Worm (Caenorhabditis elegans) whole organism, L4 larva: ENCODE data around the gene twk-14.

Experiments
- D1046.2 ChIP-seq: fragments of 200-800 bp; sonication (Bioruptor generic); IDR thresholded peaks from 2 replicates; pipeline ENCODE4 v1.3.6; 2022; ENCODE audit warnings: missing genetic modification characterization, missing compliant biosample characterization
- F10B5.3 ChIP-seq: sonication (generic microtip); optimal IDR thresholded peaks from 2 replicates; lab custom pipeline; 2016; ENCODE audit warnings: mild to moderate bottlenecking, missing genetic modification characterization, missing compliant biosample characterization
- F49E8.2 ChIP-seq: sonication (generic microtip); optimal IDR thresholded peaks from 2 replicates; lab custom pipeline; 2016; ENCODE audit warnings: missing compliant biosample characterization, mild to moderate bottlenecking, missing genetic modification characterization, borderline replicate concordance
- Y105C5A.15 ChIP-seq: fragments of 200-800 bp; sonication (Bioruptor generic); IDR thresholded peaks from 2 replicates; pipeline ENCODE4 v1.3.6; 2022; ENCODE audit warnings: missing genetic modification characterization, missing compliant biosample characterization
- Y48G9A.11 ChIP-seq: fragments of 200-800 bp; sonication (Bioruptor generic); IDR thresholded peaks from 2 replicates; pipeline ENCODE4 v1.3.6; 2022; ENCODE audit warnings: missing genetic modification reagents, missing genetic modification characterization, missing compliant biosample characterization
- aha-1 ChIP-seq: fragments of 150-350 bp; peaks from one replicate; lab custom pipeline; 2014; ENCODE audit warnings: missing biosample characterization, missing genetic modification characterization
- ama-1 ChIP-seq: fragments of 150-350 bp; optimal IDR thresholded peaks from 2 replicates; lab custom pipeline; 2014; ENCODE audit warnings: inconsistent platforms, mixed read lengths
- ceh-44 ChIP-seq: fragments of 200-800 bp; sonication (Bioruptor generic); IDR thresholded peaks from 2 replicates; pipeline ENCODE4 v1.3.6; 2022; ENCODE audit warnings: missing genetic modification reagents, missing genetic modification characterization, missing compliant biosample characterization
- cey-2 ChIP-seq: sonication (generic microtip); optimal IDR thresholded peaks from 3 replicates; lab custom pipeline; 2017; ENCODE audit warnings: missing genetic modification characterization, mild to moderate bottlenecking, missing compliant biosample characterization, antibody characterized with exemption, borderline replicate concordance; ENCODE audit not compliant: insufficient read depth
- daf-8 ChIP-seq: fragments of 200-800 bp; sonication (Bioruptor generic); IDR thresholded peaks from 2 replicates; pipeline ENCODE4 v1.3.6; 2022; ENCODE audit warnings: missing genetic modification characterization, missing compliant biosample characterization
- dmd-6 ChIP-seq: fragments of 200-800 bp; sonication (Bioruptor generic); IDR thresholded peaks from 2 replicates; pipeline ENCODE4 v1.3.6; 2022; ENCODE audit warnings: missing genetic modification reagents, missing genetic modification characterization, missing compliant biosample characterization
- dpl-1 ChIP-seq: fragments of 150-350 bp; optimal IDR thresholded peaks from 2 replicates; lab custom pipeline; 2014; ENCODE audit warnings: missing biosample characterization, missing genetic modification reagents, missing genetic modification characterization
- dve-1 ChIP-seq: sonication (generic microtip); optimal IDR thresholded peaks from 2 replicates; lab custom pipeline; 2017; ENCODE audit warnings: antibody characterized with exemption, mild to moderate bottlenecking, missing genetic modification characterization, missing compliant biosample characterization; ENCODE audit not compliant: insufficient read depth
- egl-43 ChIP-seq: fragments of 200-800 bp; sonication (Bioruptor generic); IDR thresholded peaks from 2 replicates; pipeline ENCODE4 v1.3.6; 2022; ENCODE audit warnings: missing genetic modification reagents, missing genetic modification characterization, missing compliant biosample characterization
- fos-1 ChIP-seq: fragments of 150-350 bp; optimal IDR thresholded peaks from 2 replicates; lab custom pipeline; 2014; ENCODE audit warnings: missing biosample characterization, missing genetic modification characterization
- gei-8 ChIP-seq: fragments of 200-800 bp; sonication (Bioruptor generic); optimal IDR thresholded peaks from 2 replicates; lab custom pipeline; 2018; ENCODE audit warnings: mild to moderate bottlenecking, missing genetic modification characterization, missing compliant biosample characterization
- hlh-11 ChIP-seq: fragments of 200-800 bp; sonication (Bioruptor generic); optimal IDR thresholded peaks from 2 replicates; lab custom pipeline; 2018; ENCODE audit warnings: mild to moderate bottlenecking, missing genetic modification characterization, missing compliant biosample characterization
- hlh-30 ChIP-seq: sonication (generic microtip); optimal IDR thresholded peaks from 2 replicates; lab custom pipeline; 2017; ENCODE audit warnings: antibody characterized with exemption, mild to moderate bottlenecking, missing genetic modification characterization, missing compliant biosample characterization; ENCODE audit not compliant: insufficient read depth
- lin-29 ChIP-seq: fragments of 200-800 bp; sonication (Bioruptor generic); IDR thresholded peaks from 2 replicates; pipeline ENCODE4 v1.3.6; 2022; ENCODE audit warnings: missing genetic modification reagents, missing genetic modification characterization, missing compliant biosample characterization
- mes-2 ChIP-seq: sonication (generic microtip); optimal IDR thresholded peaks from 2 replicates; lab custom pipeline; 2016; ENCODE audit warnings: missing genotype, mild to moderate bottlenecking, missing genetic modification characterization, missing compliant biosample characterization; ENCODE audit not compliant: poor library complexity, severe bottlenecking
- nhr-102 ChIP-seq: sonication (generic microtip); optimal IDR thresholded peaks from 2 replicates; lab custom pipeline; 2016; ENCODE audit warnings: mild to moderate bottlenecking, missing genetic modification characterization, moderate library complexity, missing compliant biosample characterization
- nhr-28 ChIP-seq: fragments of 150-350 bp; optimal IDR thresholded peaks from 2 replicates; lab custom pipeline; 2014; ENCODE audit warnings: missing biosample characterization, missing genetic modification characterization
- nhr-6 ChIP-seq: fragments of 150-350 bp; optimal IDR thresholded peaks from 2 replicates; lab custom pipeline; 2014; ENCODE audit warnings: missing biosample characterization, missing genetic modification characterization
- nhr-76 ChIP-seq: fragments of 150-350 bp; optimal IDR thresholded peaks from 2 replicates; lab custom pipeline; 2014; ENCODE audit warnings: missing biosample characterization, missing genetic modification characterization
- nhr-77 ChIP-seq: fragments of 150-350 bp; optimal IDR thresholded peaks from 2 replicates; lab custom pipeline; 2014; ENCODE audit warnings: missing biosample characterization, missing genetic modification characterization
- pqm-1 ChIP-seq: sonication (generic microtip); optimal IDR thresholded peaks from 2 replicates; lab custom pipeline; 2017; ENCODE audit warnings: missing biosample characterization, missing genetic modification characterization
- rbr-2 ChIP-seq: sonication (generic microtip); optimal IDR thresholded peaks from 2 replicates; lab custom pipeline; 2016; ENCODE audit warnings: missing genotype, missing genetic modification characterization, missing compliant biosample characterization
- set-16 ChIP-seq: fragments of 200-800 bp; sonication (Bioruptor generic); IDR thresholded peaks from 2 replicates; pipeline ENCODE4 v1.3.6; 2022; ENCODE audit warnings: missing genetic modification reagents, missing genetic modification characterization, missing compliant biosample characterization
- snpc-1.2 ChIP-seq: fragments of 200-800 bp; sonication (Bioruptor generic); IDR thresholded peaks from 2 replicates; pipeline ENCODE4 v1.3.6; 2022; ENCODE audit warnings: missing genetic modification reagents, missing genetic modification characterization, missing compliant biosample characterization
- spr-1 ChIP-seq: sonication (generic microtip); optimal IDR thresholded peaks from 2 replicates; lab custom pipeline; 2016; ENCODE audit warnings: mild to moderate bottlenecking, missing genetic modification characterization, missing compliant biosample characterization
- spr-3 ChIP-seq: fragments of 200-800 bp; sonication (Bioruptor generic); optimal IDR thresholded peaks from 2 replicates; lab custom pipeline; 2018; ENCODE audit warnings: mild to moderate bottlenecking, missing genetic modification characterization, missing compliant biosample characterization
- tag-97 ChIP-seq: fragments of 200-800 bp; sonication (Bioruptor generic); IDR thresholded peaks from 2 replicates; pipeline ENCODE4 v1.3.6; 2022; ENCODE audit warnings: missing genetic modification characterization, missing compliant biosample characterization
- unc-62 ChIP-seq, 3 experiments: fragments of 150-350 bp in 1 of 3; sonication (generic microtip); optimal IDR thresholded peaks in 2 of 3; peaks in 1 of 3; 1 replicate in 1 of 3; 2 replicates in 2 of 3; lab custom pipeline; 2014 to 2017; ENCODE audit warnings: missing biosample characterization in 3 of 3, missing genetic modification characterization in 3 of 3, missing genetic modification reagents in 3 of 3, missing genotype in 1 of 3
- zfp-2 ChIP-seq: sonication (generic microtip); optimal IDR thresholded peaks from 2 replicates; lab custom pipeline; 2016; ENCODE audit warnings: mild to moderate bottlenecking, missing genetic modification characterization, missing compliant biosample characterization
- zip-2 ChIP-seq: fragments of 150-350 bp; optimal IDR thresholded peaks from 2 replicates; lab custom pipeline; 2014; ENCODE audit warnings: missing biosample characterization, missing genetic modification characterization

twk-14 gene

DNA sequence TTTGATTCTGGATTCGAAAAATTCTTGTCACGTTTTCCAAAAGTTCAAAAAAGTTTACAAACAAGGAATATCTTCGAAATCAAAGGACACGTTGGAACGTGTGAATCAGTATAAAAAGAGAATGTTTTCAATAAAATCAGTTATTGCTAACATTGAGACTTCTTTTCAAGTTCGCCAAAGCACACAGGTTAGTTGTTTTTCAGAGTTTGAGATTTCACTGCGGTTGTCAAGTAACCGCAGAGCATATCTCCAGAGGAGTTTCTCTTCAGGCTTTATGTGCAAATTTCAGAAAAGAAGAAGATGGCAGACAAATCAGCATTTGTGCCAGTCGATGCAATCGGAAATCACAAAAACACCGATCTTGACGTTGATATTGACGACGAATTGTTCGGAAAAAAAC is 9.4 kb downstream of the twk-14 start, which contains the start of gene K01D12.15:
Gene K01D12.15, plus strand, starts transcription at position 301 of the 400 bp plus-strand sequence.
- TF ChIP-seq daf-8 (no peak), nhr-102 (tag; lab: Kevin White, UChicago) (no peak), spr-3 (GFP tag; lab: Kevin White, UChicago) (no peak), set-16 (GFP tag; lab: Robert Waterston, UW) (no peak), hlh-30 (tag; lab: Kevin White, UChicago) (no peak), nhr-28 (tag; lab: Kevin White, UChicago) (no peak), spr-1 (tag; lab: Kevin White, UChicago) (no peak), egl-43 (no peak)

DNA sequence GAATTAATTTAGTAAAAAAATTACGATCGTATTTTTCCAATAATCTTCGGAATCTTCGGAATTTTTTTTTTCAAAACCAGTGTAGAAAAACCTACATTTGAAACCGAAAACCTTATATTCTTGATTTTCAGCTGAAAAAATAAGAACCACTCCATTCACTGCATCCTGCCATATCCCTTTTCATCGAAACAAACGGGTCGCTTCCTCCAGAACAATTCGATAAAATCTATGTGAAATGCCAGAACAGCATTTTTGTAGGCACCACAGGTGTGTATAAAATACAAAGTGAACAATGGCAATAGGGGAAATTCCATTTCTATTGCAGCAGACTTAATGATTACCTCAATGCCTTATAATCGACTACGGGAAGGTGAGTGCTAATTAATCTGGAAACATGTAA is 18.2 kb downstream of the twk-14 start, which contains the start of gene K01D12.1:
Gene K01D12.1, plus strand, starts transcription at position 301 of the 400 bp plus-strand sequence.
- TF ChIP-seq unc-62 (GFP tag; optimal IDR thresholded peaks at IDR 0.05 in 1 of 2; lab: Kevin White, UChicago), result peak in 1 of 2 experiments; percentile 71
- TF ChIP-seq unc-62 (tag; optimal IDR thresholded peaks at IDR 0.05; lab: Kevin White, UChicago), result no peak
- no peak for TF ChIP-seq zfp-2
- TF ChIP-seq ceh-44 (GFP tag; lab: Robert Waterston, UW), result no peak
- TF ChIP-seq F49E8.2 (tag; lab: Kevin White, UChicago), result no peak
- peak; percentile 70 for TF ChIP-seq aha-1 (tag; lab: Kevin White, UChicago)
- no peak for TF ChIP-seq lin-29

DNA sequence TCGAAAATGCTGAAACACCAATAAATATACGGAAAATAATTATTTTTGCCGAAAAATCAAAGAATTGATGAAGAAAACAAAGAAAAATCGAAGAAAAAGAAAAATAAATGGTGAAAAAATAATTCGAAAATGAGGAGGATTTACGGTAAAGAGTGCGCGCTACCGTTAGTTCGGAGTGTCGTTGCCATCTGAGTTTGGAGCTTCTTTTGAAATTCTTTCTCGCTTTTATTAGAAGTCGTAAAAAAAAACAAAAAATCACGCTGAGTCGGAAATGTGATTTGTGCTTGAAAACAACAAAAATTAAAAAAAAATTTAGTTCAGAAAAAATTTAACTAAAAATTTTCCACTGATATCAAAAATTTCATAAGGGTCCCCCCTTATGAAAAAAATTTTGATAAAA is 21.3 kb downstream of the twk-14 start, which contains the start of gene F23H12.10:
Gene F23H12.10, minus strand, starts transcription at position 12 of the 400 bp plus-strand sequence.
- peak; percentile 51; the same call in 1 of the 2 replicates for TF ChIP-seq Y48G9A.11
- TF ChIP-seq, all 104 proteins: peak for 1; not testable (repeated sequence) for 103

DNA sequence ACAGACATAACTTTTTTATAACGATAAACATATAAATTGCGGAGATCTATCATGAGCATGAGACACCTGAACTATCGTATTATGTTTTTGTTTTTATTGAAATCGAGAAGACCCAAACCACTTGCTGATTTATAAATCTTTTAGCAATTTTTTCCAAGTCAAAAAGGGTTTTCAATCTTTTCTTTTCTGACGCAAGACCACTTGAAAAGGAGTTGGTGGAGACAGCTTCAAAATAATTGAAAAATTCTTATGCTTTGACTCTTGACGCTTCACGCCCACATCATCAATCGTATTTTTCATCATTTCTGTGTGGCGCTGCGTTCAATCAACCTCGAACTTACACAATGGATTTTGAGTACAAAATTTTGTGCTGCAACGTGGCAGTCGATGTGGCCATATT is 24.1 kb downstream of the twk-14 start, which contains the start of gene F23H12.7:
Gene F23H12.7, plus strand, starts transcription at position 301 of the 400 bp plus-strand sequence.
- TF ChIP-seq tag-97 (GFP tag; lab: Robert Waterston, UW), result no peak
- no peak for TF ChIP-seq snpc-1.2
- no peak for TF ChIP-seq D1046.2 (GFP tag; lab: Robert Waterston, UW)
- no peak for TF ChIP-seq hlh-11 (tag; lab: Kevin White, UChicago)
- TF ChIP-seq unc-62 (GFP tag; optimal IDR thresholded peaks at IDR 0.05 in 1 of 2; lab: Kevin White, UChicago), result peak in 1 of 2 experiments; percentile 1
- TF ChIP-seq unc-62 (tag; optimal IDR thresholded peaks at IDR 0.05; lab: Kevin White, UChicago), result no peak
- TF ChIP-seq F10B5.3 (tag; lab: Kevin White, UChicago), result no peak
- TF ChIP-seq gei-8 (GFP tag; lab: Kevin White, UChicago), result no peak
- no peak for TF ChIP-seq pqm-1 (tag; lab: Kevin White, UChicago)

DNA sequence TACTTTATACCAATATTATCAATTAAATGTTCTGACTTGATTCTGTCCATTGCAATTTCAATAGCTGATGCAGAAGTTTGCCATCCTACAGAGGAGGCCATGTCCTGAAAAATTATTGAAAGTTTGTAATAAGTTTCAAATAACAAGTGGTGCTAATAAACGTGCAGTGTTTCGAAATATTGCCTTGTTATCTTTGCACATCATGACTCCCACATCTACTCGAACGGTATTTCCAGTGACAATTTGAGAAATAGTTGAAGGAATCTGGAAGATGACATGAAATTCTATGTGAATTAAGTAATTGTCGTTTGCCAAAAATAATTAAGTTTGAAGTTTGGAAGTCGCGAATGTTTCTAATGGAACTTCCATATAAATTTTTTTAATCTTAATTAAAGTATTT is 26.1 kb downstream of the twk-14 start, which contains the start of gene gcy-13:
Gene gcy-13, minus strand, starts transcription at position 101 of the 400 bp plus-strand sequence.
- TF ChIP-seq nhr-6 (tag; lab: Kevin White, UChicago) (no peak), Y105C5A.15 (GFP tag; lab: Robert Waterston, UW) (no peak), spr-3 (GFP tag; lab: Kevin White, UChicago) (no peak), zip-2 (tag; lab: Kevin White, UChicago) (no peak), nhr-76 (tag; lab: Kevin White, UChicago) (no peak), ama-1 (lab: Kevin White, UChicago) (no peak), lin-29 (no peak), fos-1 (tag; lab: Kevin White, UChicago) (no peak), nhr-77 (tag; lab: Kevin White, UChicago) (no peak), rbr-2 (tag; lab: Kevin White, UChicago) (no peak), dve-1 (no peak), dmd-6 (no peak), mes-2 (tag; lab: Kevin White, UChicago) (no peak), dpl-1 (GFP tag; lab: Kevin White, UChicago) (no peak), cey-2 (no peak)
